Worm (Caenorhabditis elegans) whole organism, L2 larva: ENCODE results near the gene C13C4.7.

Experiments
- F13H6.1 ChIP-seq: sonication (generic microtip); optimal IDR thresholded peaks from 2 replicates; lab custom pipeline; 2016; ENCODE audit warnings: missing genetic modification characterization, missing compliant biosample characterization
- ZK546.5 ChIP-seq: sonication (generic microtip); optimal IDR thresholded peaks from 2 replicates; lab custom pipeline; 2017; ENCODE audit warnings: missing biosample characterization, missing genetic modification characterization
- aly-2 ChIP-seq: fragments of 150-350 bp; optimal IDR thresholded peaks from 2 replicates; lab custom pipeline; 2014; ENCODE audit warnings: missing biosample characterization, missing genetic modification characterization
- elt-3 ChIP-seq: sonication (generic microtip); optimal IDR thresholded peaks from 2 replicates; lab custom pipeline; 2017; ENCODE audit warnings: missing biosample characterization, missing genetic modification characterization
- lin-39 ChIP-seq: fragments of 150-350 bp; optimal IDR thresholded peaks from 2 replicates; lab custom pipeline; 2014; ENCODE audit warnings: missing biosample characterization, missing genetic modification reagents, missing genetic modification characterization
- mdl-1 ChIP-seq, 2 experiments: fragments of 150-350 bp in 1 of 2; sonication (generic microtip) in 1 of 2; optimal IDR thresholded peaks; 2 replicates each; lab custom pipeline; 2017; ENCODE audit warnings: missing biosample characterization in 2 of 2, missing genetic modification characterization in 2 of 2
- nhr-11 ChIP-seq: fragments of 150-350 bp; optimal IDR thresholded peaks from 2 replicates; lab custom pipeline; 2014; ENCODE audit warnings: missing biosample characterization, missing genetic modification characterization
- nhr-129 ChIP-seq: fragments of 150-350 bp; optimal IDR thresholded peaks from 2 replicates; lab custom pipeline; 2014; ENCODE audit warnings: missing biosample characterization, missing genetic modification characterization
- nhr-237 ChIP-seq: fragments of 150-350 bp; optimal IDR thresholded peaks from 2 replicates; lab custom pipeline; 2014; ENCODE audit warnings: missing biosample characterization, missing genetic modification characterization
- nhr-25 ChIP-seq: fragments of 150-350 bp; sonication (generic microtip); optimal IDR thresholded peaks from 3 replicates; lab custom pipeline; 2014; ENCODE audit warnings: missing biosample characterization, missing genetic modification characterization
- skn-1 ChIP-seq: sonication (generic microtip); optimal IDR thresholded peaks from 2 replicates; lab custom pipeline; 2017; ENCODE audit warnings: missing biosample characterization, missing genetic modification characterization

DNA sequence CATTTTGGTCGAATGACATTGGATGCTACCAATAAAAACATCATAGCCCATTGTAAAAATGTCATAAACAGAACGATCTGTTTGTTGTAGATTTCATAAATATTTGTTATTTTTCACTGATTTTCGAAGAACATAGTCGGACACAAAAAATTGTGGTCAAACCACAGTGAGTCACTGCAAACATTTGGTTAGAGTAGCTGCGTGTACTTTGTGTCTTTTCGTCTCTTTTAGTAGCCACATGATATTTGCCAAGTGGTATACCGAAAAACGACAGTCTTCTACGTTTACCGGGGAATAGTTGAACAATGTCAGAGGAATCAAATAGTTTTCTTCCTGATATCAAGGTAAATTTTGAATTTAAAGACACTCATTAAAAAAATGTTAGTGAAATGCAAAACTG lies 28.5 kb downstream of the C13C4.7 start, which contains the start of gene nhr-206:
- TF ChIP-seq nhr-237 = no peak
- TF ChIP-seq nhr-25 (tag; lab: Kevin White, UChicago) = peak; percentile 12
- no peak for TF ChIP-seq lin-39 (tag; lab: Kevin White, UChicago)
- TF ChIP-seq nhr-11 (tag; lab: Kevin White, UChicago) = no peak
- TF ChIP-seq elt-3 (tag; lab: Kevin White, UChicago) = no peak
- no peak for TF ChIP-seq mdl-1 (tag; optimal IDR thresholded peaks at IDR 0.05; lab: Kevin White, UChicago)
- TF ChIP-seq F13H6.1 (tag; lab: Kevin White, UChicago) = peak; percentile 7
- TF ChIP-seq aly-2 (tag; lab: Kevin White, UChicago) = no peak
- TF ChIP-seq nhr-129 (tag; lab: Kevin White, UChicago) = peak; percentile 71
- no peak for TF ChIP-seq ZK546.5 (tag; lab: Kevin White, UChicago)
- TF ChIP-seq skn-1 (tag; lab: Kevin White, UChicago) = no peak
